Worm (Caenorhabditis elegans): ENCODE measurements around the gene idpp-16.

- TF ChIP-seq sem-2 (GFP tag; optimal IDR thresholded peaks at IDR 0.05) (no peak), flh-1 (GFP tag; optimal IDR thresholded peaks at IDR 0.05) (no peak), nhr-12 (tag; optimal IDR thresholded peaks at IDR 0.05) (no peak), ces-1 (GFP tag; optimal IDR thresholded peaks at IDR 0.05) (no peak), unc-39 (tag; optimal IDR thresholded peaks at IDR 0.05) (no peak), mep-1 (tag; optimal IDR thresholded peaks at IDR 0.05) (no peak), zip-8 (tag; optimal IDR thresholded peaks at IDR 0.05) (no peak), lsy-2 (tag; optimal IDR thresholded peaks at IDR 0.05) (no peak), elt-1 (tag; optimal IDR thresholded peaks at IDR 0.05; ENCODE audit: borderline replicate concordance, insufficient read depth) (no peak)
Observed at ce11 chrV:11648435-11648834, 42.1 kb upstream of the idpp-16 start.
